Fruit fly (Drosophila melanogaster) whole organism, embryonic: Measurements from ENCODE around the gene TyrRS.

Experiments used
- Abd-B ChIP-seq: fragments of 200-800 bp; sonication (Bioruptor generic); optimal IDR thresholded peaks from 2 replicates; lab custom pipeline; 2018; ENCODE audit warnings: missing biosample characterization, mild to moderate bottlenecking, missing genetic modification characterization, moderate library complexity
- Atf-2 ChIP-seq: fragments of 200-800 bp; sonication (Bioruptor generic); optimal IDR thresholded peaks from 2 replicates; lab custom pipeline; 2016; ENCODE audit warnings: missing biosample characterization, missing genetic modification characterization
- Bteb2 ChIP-seq: fragments of 200-800 bp; sonication (Bioruptor generic); optimal IDR thresholded peaks from 2 replicates; lab custom pipeline; 2016; ENCODE audit warnings: missing biosample characterization, missing genetic modification characterization
- CG10543 ChIP-seq: fragments of 200-800 bp; sonication (Bioruptor generic); optimal IDR thresholded peaks from 3 replicates; lab custom pipeline; 2017; ENCODE audit warnings: missing biosample characterization, mild to moderate bottlenecking, missing genetic modification characterization, moderate library complexity
- CG11504 ChIP-seq: fragments of 200-800 bp; sonication (Bioruptor generic); optimal IDR thresholded peaks from 3 replicates; lab custom pipeline; 2019; ENCODE audit warnings: missing biosample characterization, mild to moderate bottlenecking, missing genetic modification characterization, moderate library complexity
- CG12219 ChIP-seq: fragments of 200-800 bp; sonication (Bioruptor generic); optimal IDR thresholded peaks from 3 replicates; lab custom pipeline; 2018; ENCODE audit warnings: missing biosample characterization, mild to moderate bottlenecking, missing genetic modification characterization
- CG14667 ChIP-seq: fragments of 200-800 bp; sonication (Bioruptor generic); IDR thresholded peaks from 2 replicates; pipeline ENCODE4 v1.3.6; 2022; ENCODE audit warnings: missing biosample characterization, missing genetic modification characterization
- CG1602 ChIP-seq: fragments of 200-800 bp; sonication (Bioruptor generic); optimal IDR thresholded peaks from 3 replicates; lab custom pipeline; 2016; ENCODE audit warnings: missing biosample characterization, missing genetic modification characterization
- CG16779 ChIP-seq: fragments of 200-800 bp; sonication (Bioruptor generic); IDR thresholded peaks from 2 replicates; pipeline ENCODE4 v1.3.6; 2022; ENCODE audit warnings: missing biosample characterization, missing genetic modification characterization
- CG3407 ChIP-seq: fragments of 200-800 bp; sonication (Bioruptor generic); optimal IDR thresholded peaks from 2 replicates; lab custom pipeline; 2018; ENCODE audit warnings: missing biosample characterization, mild to moderate bottlenecking, missing genetic modification characterization
- CG3995 ChIP-seq: fragments of 200-800 bp; sonication (Bioruptor generic); optimal IDR thresholded peaks from 3 replicates; lab custom pipeline; 2016; ENCODE audit warnings: missing biosample characterization, missing genetic modification characterization
- CG4360 ChIP-seq: fragments of 200-800 bp; sonication (Bioruptor generic); IDR thresholded peaks from 2 replicates; pipeline ENCODE4 v1.3.6; 2022; ENCODE audit warnings: missing biosample characterization, missing genetic modification characterization
- CG4424 ChIP-seq: fragments of 200-800 bp; sonication (Bioruptor generic); optimal IDR thresholded peaks from 3 replicates; lab custom pipeline; 2016; ENCODE audit warnings: missing biosample characterization, missing genetic modification characterization
- CG4854 ChIP-seq: fragments of 200-800 bp; sonication (Bioruptor generic); optimal IDR thresholded peaks from 2 replicates; lab custom pipeline; 2016; ENCODE audit warnings: missing biosample characterization, missing genetic modification characterization, inconsistent platforms
- CG6175 ChIP-seq: fragments of 200-800 bp; sonication (Bioruptor generic); IDR thresholded peaks from 3 replicates; pipeline ENCODE4 v1.3.6; 2022; ENCODE audit warnings: missing biosample characterization, missing genetic modification characterization
- CG6791 ChIP-seq: fragments of 200-800 bp; sonication (Bioruptor generic); IDR thresholded peaks from 3 replicates; pipeline ENCODE4 v1.3.6; 2022; ENCODE audit warnings: missing biosample characterization, missing genetic modification characterization; ENCODE audit not compliant: partially characterized antibody
- CG9797 ChIP-seq: fragments of 200-800 bp; sonication (Bioruptor generic); optimal IDR thresholded peaks from 3 replicates; lab custom pipeline; 2018; ENCODE audit warnings: missing biosample characterization, mild to moderate bottlenecking, missing genetic modification characterization
- CrebB ChIP-seq: fragments of 200-800 bp; sonication (Bioruptor generic); optimal IDR thresholded peaks from 3 replicates; lab custom pipeline; 2018; ENCODE audit warnings: missing biosample characterization, mild to moderate bottlenecking, missing genetic modification characterization
- Dad ChIP-seq: fragments of 200-800 bp; sonication (Bioruptor generic); optimal IDR thresholded peaks from 3 replicates; lab custom pipeline; 2016; ENCODE audit warnings: missing biosample characterization, missing genetic modification characterization
- Dek ChIP-seq: fragments of 200-800 bp; sonication (Bioruptor generic); optimal IDR thresholded peaks from 3 replicates; lab custom pipeline; 2019; ENCODE audit warnings: missing biosample characterization, mild to moderate bottlenecking, missing genetic modification characterization, moderate library complexity
- Dip3 ChIP-seq: fragments of 200-800 bp; sonication (Bioruptor generic); optimal IDR thresholded peaks from 3 replicates; lab custom pipeline; 2016; ENCODE audit warnings: missing biosample characterization, missing genetic modification characterization
- Dll ChIP-seq: fragments of 200-800 bp; sonication (Bioruptor generic); IDR thresholded peaks from 4 replicates; pipeline ENCODE4 v1.3.6; 2022; ENCODE audit warnings: missing biosample characterization, missing genetic modification characterization; ENCODE audit not compliant: partially characterized antibody
- Dp ChIP-seq: fragments of 200-800 bp; sonication (Bioruptor generic); optimal IDR thresholded peaks from 2 replicates; lab custom pipeline; 2018; ENCODE audit warnings: missing biosample characterization, mild to moderate bottlenecking, missing genetic modification characterization, moderate library complexity
- E2f1 ChIP-seq: fragments of 200-800 bp; sonication (Bioruptor generic); IDR thresholded peaks from 2 replicates; pipeline ENCODE4 v1.3.6; 2022; ENCODE audit warnings: missing biosample characterization, missing genetic modification characterization
- HLH54F ChIP-seq: fragments of 200-800 bp; sonication (Bioruptor generic); optimal IDR thresholded peaks from 3 replicates; lab custom pipeline; 2016; ENCODE audit warnings: missing biosample characterization, missing genetic modification characterization
- Hmx ChIP-seq: fragments of 200-800 bp; sonication (Bioruptor generic); optimal IDR thresholded peaks from 2 replicates; lab custom pipeline; 2016; ENCODE audit warnings: missing biosample characterization, missing genetic modification characterization
- Hr51 ChIP-seq, 2 experiments: fragments of 200-800 bp; sonication (Bioruptor generic); optimal IDR thresholded peaks; 2 replicates in 1 of 2; 3 replicates in 1 of 2; lab custom pipeline; 2016 to 2018; ENCODE audit warnings: missing biosample characterization in 2 of 2, missing genetic modification characterization in 2 of 2, mild to moderate bottlenecking in 1 of 2, moderate library complexity in 1 of 2
- Hr78 ChIP-seq, 2 experiments: fragments of 200-800 bp in 1 of 2; fragments of >200 bp in 1 of 2; sonication (Bioruptor generic) in 1 of 2; optimal IDR thresholded peaks; 2 replicates each; lab custom pipeline; 2017 to 2019; ENCODE audit warnings: missing biosample characterization in 2 of 2, missing genetic modification characterization in 2 of 2, mild to moderate bottlenecking in 1 of 2, moderate library complexity in 1 of 2
- MTF-1 ChIP-seq: fragments of 200-800 bp; sonication (Bioruptor generic); optimal IDR thresholded peaks from 2 replicates; lab custom pipeline; 2018; ENCODE audit warnings: missing biosample characterization, mild to moderate bottlenecking, missing genetic modification characterization, borderline replicate concordance
- Max ChIP-seq: fragments of 200-800 bp; sonication (Bioruptor generic); optimal IDR thresholded peaks from 2 replicates; lab custom pipeline; 2016; ENCODE audit warnings: missing biosample characterization, mild to moderate bottlenecking, missing genetic modification characterization
- NK7.1 ChIP-seq: fragments of 200-800 bp; sonication (Bioruptor generic); optimal IDR thresholded peaks from 3 replicates; lab custom pipeline; 2016; ENCODE audit warnings: missing biosample characterization, missing genetic modification characterization
- Spps ChIP-seq: fragments of 200-800 bp; sonication (Bioruptor generic); optimal IDR thresholded peaks from 2 replicates; lab custom pipeline; 2018; ENCODE audit warnings: missing biosample characterization, mild to moderate bottlenecking, missing genetic modification characterization
- cato ChIP-seq: fragments of 200-800 bp; sonication (Bioruptor generic); optimal IDR thresholded peaks from 2 replicates; lab custom pipeline; 2016; ENCODE audit warnings: missing biosample characterization, missing genetic modification characterization, borderline replicate concordance
- chn ChIP-seq: fragments of 200-800 bp; sonication (Bioruptor generic); optimal IDR thresholded peaks from 2 replicates; lab custom pipeline; 2016; ENCODE audit warnings: missing biosample characterization, missing genetic modification characterization
- da ChIP-seq: fragments of 200-800 bp; sonication (Bioruptor generic); optimal IDR thresholded peaks from 2 replicates; lab custom pipeline; 2016; ENCODE audit warnings: missing biosample characterization, missing genetic modification characterization
- disco-r ChIP-seq: fragments of 200-800 bp; sonication (Bioruptor generic); optimal IDR thresholded peaks from 2 replicates; lab custom pipeline; 2016; ENCODE audit warnings: missing biosample characterization, missing genetic modification characterization
- emc ChIP-seq: fragments of 200-800 bp; sonication (Bioruptor generic); optimal IDR thresholded peaks from 2 replicates; lab custom pipeline; 2016; ENCODE audit warnings: missing biosample characterization, missing genetic modification characterization
- eyg ChIP-seq: fragments of 200-800 bp; sonication (Bioruptor generic); optimal IDR thresholded peaks from 3 replicates; lab custom pipeline; 2016; ENCODE audit warnings: missing biosample characterization, missing genetic modification characterization
- fu2 ChIP-seq: fragments of 200-800 bp; sonication (Bioruptor generic); optimal IDR thresholded peaks from 2 replicates; lab custom pipeline; 2016; ENCODE audit warnings: missing biosample characterization, missing genetic modification characterization
- hbn ChIP-seq: fragments of 200-800 bp; sonication (Bioruptor generic); IDR thresholded peaks from 2 replicates; pipeline ENCODE4 v1.3.6; 2022; ENCODE audit warnings: missing biosample characterization, missing genetic modification characterization; ENCODE audit not compliant: partially characterized antibody
- hth ChIP-seq: fragments of >200 bp; optimal IDR thresholded peaks from 2 replicates; lab custom pipeline; 2017; ENCODE audit warnings: inconsistent platforms
- lmd ChIP-seq: fragments of 200-800 bp; sonication (Bioruptor generic); IDR thresholded peaks from 2 replicates; pipeline ENCODE4 v1.3.6; 2022; ENCODE audit warnings: missing biosample characterization, missing genetic modification characterization
- run ChIP-seq: fragments of 200-800 bp; sonication (Bioruptor generic); optimal IDR thresholded peaks from 3 replicates; lab custom pipeline; 2018; ENCODE audit warnings: missing biosample characterization, mild to moderate bottlenecking, missing genetic modification characterization
- sim ChIP-seq: fragments of 200-800 bp; sonication (Bioruptor generic); IDR thresholded peaks from 2 replicates; pipeline ENCODE4 v1.3.6; 2022; ENCODE audit warnings: missing biosample characterization, missing genetic modification characterization
- sob ChIP-seq: fragments of 200-800 bp; sonication (Bioruptor generic); IDR thresholded peaks from 2 replicates; pipeline ENCODE4 v1.3.6; 2022; ENCODE audit warnings: missing biosample characterization, missing genetic modification characterization
- sqz ChIP-seq: fragments of 200-800 bp; sonication (Bioruptor generic); optimal IDR thresholded peaks from 3 replicates; lab custom pipeline; 2018; ENCODE audit warnings: missing biosample characterization, mild to moderate bottlenecking, missing genetic modification characterization
- stc ChIP-seq: fragments of 200-800 bp; sonication (Bioruptor generic); IDR thresholded peaks from 2 replicates; pipeline ENCODE4 v1.3.6; 2022; ENCODE audit warnings: missing biosample characterization, missing genetic modification characterization
- sug ChIP-seq: fragments of 200-800 bp; optimal IDR thresholded peaks from 2 replicates; lab custom pipeline; 2019; ENCODE audit warnings: missing biosample characterization, mild to moderate bottlenecking, missing genetic modification characterization, moderate library complexity
- tll ChIP-seq, 2 experiments: fragments of 200-800 bp in 1 of 2; fragments of >200 bp in 1 of 2; sonication (Bioruptor generic) in 1 of 2; optimal IDR thresholded peaks; 2 replicates each; lab custom pipeline; 2017 to 2019; ENCODE audit warnings: missing biosample characterization in 2 of 2, missing genetic modification characterization in 2 of 2, mild to moderate bottlenecking in 1 of 2, moderate library complexity in 1 of 2
- twi ChIP-seq: fragments of 200-800 bp; optimal IDR thresholded peaks from 2 replicates; lab custom pipeline; 2019; ENCODE audit warnings: missing biosample characterization, mild to moderate bottlenecking, missing genetic modification characterization, moderate library complexity

TyrRS gene

DNA sequence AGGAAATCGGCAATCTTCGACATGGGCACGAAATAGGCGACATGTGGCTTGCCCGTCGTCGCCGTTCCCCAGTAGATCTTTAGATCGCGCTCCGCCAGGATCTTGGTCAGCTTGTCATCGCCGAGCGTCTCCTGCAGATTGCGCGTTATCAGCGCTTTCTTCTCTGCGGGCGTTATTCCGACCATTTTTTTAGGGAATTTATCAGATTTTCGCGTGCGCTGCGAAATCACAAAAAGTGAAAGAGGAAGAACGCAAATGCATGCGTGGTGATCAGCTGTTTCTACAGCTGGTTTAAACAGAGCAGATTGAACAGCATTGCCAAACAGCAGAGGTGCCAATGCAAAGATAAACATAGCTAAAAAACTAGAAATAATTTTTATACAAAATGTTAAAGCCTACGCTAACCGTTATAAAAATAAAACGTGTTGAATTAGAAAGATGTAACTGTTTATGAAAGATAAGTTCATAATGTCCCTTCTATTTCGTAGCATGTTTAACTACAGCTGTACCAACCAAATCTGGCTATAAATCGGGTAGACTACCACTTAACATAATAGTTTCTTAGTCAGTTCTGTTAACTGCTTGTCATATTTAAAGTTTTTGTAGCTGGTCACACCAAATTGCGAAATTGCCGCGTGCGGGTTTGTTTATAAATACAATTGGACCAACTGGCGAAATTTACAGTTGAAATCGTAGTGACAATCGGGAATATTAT lies at the start of gene TyrRS, which contains the start of gene CG33158 (continued):
- TF ChIP-seq Max (GFP tag; lab: Kevin White, UChicago) (peak; percentile 38), HLH54F (no peak), CG3995 (GFP tag; lab: Kevin White, UChicago) (no peak), Abd-B (no peak), E2f1 (no peak), da (GFP tag; lab: Kevin White, UChicago) (no peak), CrebB (no peak), run (no peak), tll (GFP tag; optimal IDR thresholded peaks at IDR 0.05; lab: Kevin White, UChicago) (no peak), Dad (GFP tag; lab: Kevin White, UChicago) (no peak), fu2 (GFP tag; lab: Kevin White, UChicago) (no peak), CG1602 (no peak), lmd (GFP tag; lab: Robert Waterston, UW) (no peak), stc (no peak), Spps (no peak), CG10543 (GFP tag; lab: Kevin White, UChicago) (no peak), Atf-2 (GFP tag; lab: Kevin White, UChicago) (no peak), CG11504 (no peak), CG14667 (no peak), sqz (GFP tag; lab: Kevin White, UChicago) (no peak), CG6791 (GFP tag; lab: Robert Waterston, UW) (no peak), twi (tag; lab: Kevin White, UChicago) (peak; percentile 29), cato (GFP tag; lab: Kevin White, UChicago) (no peak), hth (lab: Kevin White, UChicago) (no peak), Dip3 (GFP tag; lab: Kevin White, UChicago) (no peak), CG4854 (GFP tag; lab: Kevin White, UChicago) (no peak), CG4360 (GFP tag; lab: Robert Waterston, UW) (no peak), Bteb2 (GFP tag; lab: Kevin White, UChicago) (no peak), CG9797 (GFP tag; lab: Kevin White, UChicago) (peak; percentile 50), Dek (no peak), CG3407 (no peak), CG12219 (GFP tag; lab: Kevin White, UChicago) (no peak), eyg (GFP tag; lab: Kevin White, UChicago) (no peak), CG4424 (GFP tag; lab: Kevin White, UChicago) (no peak), Hr51 (GFP tag; optimal IDR thresholded peaks at IDR 0.05; lab: Kevin White, UChicago) (no peak), disco-r (no peak), Hr78 (GFP tag; optimal IDR thresholded peaks at IDR 0.05; lab: Kevin White, UChicago) (no peak), NK7.1 (GFP tag; lab: Kevin White, UChicago) (no peak), CG6175 (no peak), MTF-1 (GFP tag; lab: Kevin White, UChicago) (no peak), CG16779 (no peak), hbn (no peak), Dp (GFP tag; lab: Kevin White, UChicago) (peak; percentile 60), sug (tag; lab: Kevin White, UChicago) (no peak), Hmx (GFP tag; lab: Kevin White, UChicago) (no peak), Dll (GFP tag; lab: Robert Waterston, UW) (no peak), chn (GFP tag; lab: Kevin White, UChicago) (no peak), sob (GFP tag; lab: Robert Waterston, UW) (no peak), sim (GFP tag; lab: Robert Waterston, UW) (no peak), emc (no peak)
